Fruit fly (Drosophila melanogaster): ENCODE results near the gene fon.

The fon gene

DNA sequence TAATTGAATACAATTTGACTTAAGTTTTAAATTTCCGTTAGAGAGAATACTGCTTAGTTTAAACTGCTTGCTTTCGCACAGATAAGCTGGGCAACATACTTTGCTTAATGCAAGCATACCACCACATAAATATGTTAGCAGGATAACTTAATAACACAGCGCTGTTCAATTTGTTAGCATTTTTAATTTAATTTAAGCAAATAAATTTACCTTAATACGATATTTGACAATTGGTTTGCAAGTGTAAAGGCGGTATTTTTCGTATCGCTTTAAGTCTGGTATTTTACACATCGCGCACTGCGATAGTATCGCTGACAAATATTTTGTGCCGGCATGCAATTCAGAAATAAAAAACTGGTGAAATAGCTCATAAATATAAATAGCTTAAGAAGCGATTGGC lies 44.3 kb upstream of the fon start, which contains the start of gene RtcB (continued):
- TF ChIP-seq Sin3A (optimal IDR thresholded peaks at IDR 0.05) = peak; percentile 74
- no peak for TF ChIP-seq esg (GFP tag; conservative IDR thresholded peaks at IDR 0.05)
- TF ChIP-seq MBD-R2 (GFP tag; IDR thresholded peaks at IDR 0.05) = peak; percentile 68
- TF ChIP-seq tup (GFP tag; optimal IDR thresholded peaks at IDR 0.05) = no peak
- TF ChIP-seq CG15601 (tag; optimal IDR thresholded peaks at IDR 0.05) = no peak
- no peak for TF ChIP-seq gcm (GFP tag; optimal IDR thresholded peaks at IDR 0.05)
- no peak for TF ChIP-seq gsb (GFP tag; IDR thresholded peaks at IDR 0.05)
- peak; percentile 75 for TF ChIP-seq CG17186 (GFP tag; optimal IDR thresholded peaks at IDR 0.05)
- peak; percentile 9 for TF ChIP-seq CG17802 (tag; optimal IDR thresholded peaks at IDR 0.05)
- TF ChIP-seq Mrtf (GFP tag; IDR thresholded peaks at IDR 0.05) = no peak
- no peak for TF ChIP-seq CG9876 (GFP tag; optimal IDR thresholded peaks at IDR 0.05)
- TF ChIP-seq pita (GFP tag; optimal IDR thresholded peaks at IDR 0.05) = no peak
- peak; percentile 7 for TF ChIP-seq CG8944 (GFP tag; optimal IDR thresholded peaks at IDR 0.05)
- peak; percentile 10 for TF ChIP-seq CG18476 (GFP tag; optimal IDR thresholded peaks at IDR 0.05)
- TF ChIP-seq Asciz (GFP tag; optimal IDR thresholded peaks at IDR 0.05) = no peak
- TF ChIP-seq CG17829 (tag; optimal IDR thresholded peaks at IDR 0.05) = peak; percentile 18
- TF ChIP-seq CG16813 (GFP tag; IDR thresholded peaks at IDR 0.05; ENCODE audit: partially characterized antibody) = peak; percentile 98
- TF ChIP-seq CoRest (tag; optimal IDR thresholded peaks at IDR 0.05) = peak; percentile 71
- TF ChIP-seq CG1603 (tag; optimal IDR thresholded peaks at IDR 0.05) = peak; percentile 67
- TF ChIP-seq sens (GFP tag) = peak; percentile 38
- peak; percentile 64 for TF ChIP-seq ssp (GFP tag; IDR thresholded peaks at IDR 0.05)
- TF ChIP-seq gem (tag; optimal IDR thresholded peaks at IDR 0.05) = peak; percentile 19
- TF ChIP-seq CG1792 (GFP tag; optimal IDR thresholded peaks at IDR 0.05) = no peak
- no peak for TF ChIP-seq Hr39 (optimal IDR thresholded peaks at IDR 0.05)
- no peak for TF ChIP-seq tx (GFP tag; optimal IDR thresholded peaks at IDR 0.05)
- no peak for TF ChIP-seq CG3726 (GFP tag; IDR thresholded peaks at IDR 0.05)
- peak; percentile 48 for TF ChIP-seq CTCF (GFP tag; optimal IDR thresholded peaks at IDR 0.05)
- peak; percentile 95 for TF ChIP-seq unc-4 (GFP tag; IDR thresholded peaks at IDR 0.05; ENCODE audit: partially characterized antibody)
- no peak for TF ChIP-seq CG12071 (GFP tag; optimal IDR thresholded peaks at IDR 0.05)
- TF ChIP-seq CG7839 (tag; optimal IDR thresholded peaks at IDR 0.05) = peak; percentile 19
- TF ChIP-seq Dll (GFP tag; IDR thresholded peaks at IDR 0.05; ENCODE audit: partially characterized antibody) = peak; percentile 98
- TF ChIP-seq Mes4 (GFP tag; optimal IDR thresholded peaks at IDR 0.05) = no peak
- TF ChIP-seq Camta (GFP tag; optimal IDR thresholded peaks at IDR 0.05) = peak; percentile 19
- peak; percentile 34 for TF ChIP-seq pho (GFP tag; optimal IDR thresholded peaks at IDR 0.05)
- TF ChIP-seq CG13287 (GFP tag; IDR thresholded peaks at IDR 0.05; ENCODE audit: partially characterized antibody) = peak; percentile 97
- TF ChIP-seq pzg (GFP tag; optimal IDR thresholded peaks at IDR 0.05) = peak; percentile 68
- TF ChIP-seq pnt (GFP tag; optimal IDR thresholded peaks at IDR 0.05) = no peak
- peak in 1 of 2 experiments; percentile 66 for TF ChIP-seq crp (GFP tag; optimal IDR thresholded peaks at IDR 0.05)
- no peak for TF ChIP-seq MTF-1 (GFP tag; optimal IDR thresholded peaks at IDR 0.05; ENCODE audit: borderline replicate concordance)
- no peak for TF ChIP-seq dm (GFP tag; optimal IDR thresholded peaks at IDR 0.05)
- no peak for TF ChIP-seq kay (GFP tag; optimal IDR thresholded peaks at IDR 0.05)
- TF ChIP-seq phol (tag; optimal IDR thresholded peaks at IDR 0.05) = peak; percentile 54
- no peak for TF ChIP-seq crol (GFP tag; IDR thresholded peaks at IDR 0.05)
- no peak for TF ChIP-seq CG11695 (GFP tag; IDR thresholded peaks at IDR 0.05)
- peak; percentile 96; the same call in 2 of the 3 replicates for TF ChIP-seq Doc3 (GFP tag; IDR thresholded peaks at IDR 0.05; ENCODE audit: partially characterized antibody)
- TF ChIP-seq bbx (GFP tag; IDR thresholded peaks at IDR 0.05; ENCODE audit: partially characterized antibody) = peak; percentile 95
- peak; percentile 17 for TF ChIP-seq Hsf (GFP tag; optimal IDR thresholded peaks at IDR 0.05)
- TF ChIP-seq CG2712 (tag; optimal IDR thresholded peaks at IDR 0.05) = peak; percentile 9
- peak; percentile 74 for TF ChIP-seq E2f2 (GFP tag; IDR thresholded peaks at IDR 0.05)
- TF ChIP-seq Nf-YC (tag; optimal IDR thresholded peaks at IDR 0.05) = no peak
- TF ChIP-seq Sry-δ (GFP tag; optimal IDR thresholded peaks at IDR 0.05) = peak; percentile 75
- peak; percentile 37 for TF ChIP-seq CG12659 (GFP tag; optimal IDR thresholded peaks at IDR 0.05)
